Worm (Caenorhabditis elegans): ENCODE data around the gene mxl-1.

- TF ChIP-seq nhr-11 (tag; optimal IDR thresholded peaks at IDR 0.05) = no peak
- no peak for TF ChIP-seq sem-4 (tag; optimal IDR thresholded peaks at IDR 0.05)
- no peak for TF ChIP-seq gmeb-1 (tag; optimal IDR thresholded peaks at IDR 0.05)
- TF ChIP-seq R02D3.7 (tag; optimal IDR thresholded peaks at IDR 0.05) = no peak
- no peak for TF ChIP-seq lsy-2 (tag; optimal IDR thresholded peaks at IDR 0.05)
- TF ChIP-seq ceh-82 (tag; optimal IDR thresholded peaks at IDR 0.05) = no peak
- TF ChIP-seq fos-1 (tag; optimal IDR thresholded peaks at IDR 0.05) = no peak
These were observed 35.0 kb upstream of the mxl-1 start for ce11 chrV:11209452-11210188.

Measured in whole organism, L2 larva.